Fruit fly (Drosophila melanogaster) S2 (cell line): ENCODE measurements around the gene polybromo.

ENCODE experiments used
- CG8478 ChIP-seq: fragments of >200 bp; optimal IDR thresholded peaks from 2 replicates; lab custom pipeline; 2018
- CTCF ChIP-seq, 2 experiments: fragments of >200 bp; optimal IDR thresholded peaks; 2 replicates each; lab custom pipeline; 2018

DNA sequence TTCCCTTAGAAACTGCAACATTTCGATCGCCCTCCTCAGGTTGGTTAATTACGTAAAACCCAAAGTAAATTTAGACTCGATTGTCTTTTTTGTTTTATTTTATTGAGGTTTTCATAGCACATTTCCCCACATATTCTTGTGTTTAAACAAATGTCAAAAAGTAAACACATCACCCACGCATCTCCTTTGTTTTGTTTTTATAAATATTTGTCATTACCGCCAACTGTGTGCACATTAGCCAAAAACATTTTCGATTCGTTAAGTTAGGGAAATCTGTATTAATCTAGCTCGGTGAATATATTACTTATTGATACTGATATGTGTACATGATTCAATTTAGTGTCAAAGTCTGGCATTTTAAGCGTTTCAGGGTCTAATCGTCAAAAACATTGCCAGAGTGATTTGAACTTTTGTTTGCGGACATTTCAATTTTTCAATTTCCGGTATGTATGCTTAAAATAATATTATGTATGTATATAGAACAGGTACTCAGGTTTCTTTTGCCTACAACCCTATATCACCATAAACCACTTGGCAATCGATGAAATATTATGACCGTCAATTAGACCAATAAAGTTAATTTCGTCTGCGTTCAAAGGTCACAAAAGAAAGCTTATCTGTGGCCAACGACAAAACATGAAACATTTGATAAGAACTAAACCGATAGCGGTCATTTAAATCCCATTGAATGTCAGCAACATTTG, 4.7 kb upstream of the polybromo start:
- no peak for TF ChIP-seq CG8478 (lab: Kevin White, UChicago)
- TF ChIP-seq CTCF (optimal IDR thresholded peaks at IDR 0.05; lab: Kevin White, UChicago) = no peak
